Worm (Caenorhabditis elegans) whole organism, L2 larva: ENCODE measurements around the gene sec-24.2.
A peak's percentile ranks its signal among the peaks of the same experiment; 100 is the strongest.

Experiments used
- C34F6.9 ChIP-seq: fragments of 150-350 bp; optimal IDR thresholded peaks from 2 replicates; lab custom pipeline; 2014; ENCODE audit warnings: missing biosample characterization, missing genetic modification characterization
- F13H6.1 ChIP-seq: sonication (generic microtip); optimal IDR thresholded peaks from 2 replicates; lab custom pipeline; 2016; ENCODE audit warnings: missing genetic modification characterization, missing compliant biosample characterization
- R02D3.7 ChIP-seq: fragments of 150-350 bp; optimal IDR thresholded peaks from 2 replicates; lab custom pipeline; 2014; ENCODE audit warnings: missing biosample characterization, missing genetic modification characterization
- Y55F3AM.14 ChIP-seq: fragments of 200-800 bp; sonication (Bioruptor generic); optimal IDR thresholded peaks from 2 replicates; lab custom pipeline; 2018; ENCODE audit warnings: mild to moderate bottlenecking, missing genetic modification characterization, missing compliant biosample characterization
- ZK546.5 ChIP-seq: sonication (generic microtip); optimal IDR thresholded peaks from 2 replicates; lab custom pipeline; 2017; ENCODE audit warnings: missing biosample characterization, missing genetic modification characterization
- alr-1 ChIP-seq: fragments of 150-350 bp; optimal IDR thresholded peaks from 2 replicates; lab custom pipeline; 2014; ENCODE audit warnings: missing biosample characterization, missing genetic modification characterization
- aly-2 ChIP-seq: fragments of 150-350 bp; optimal IDR thresholded peaks from 2 replicates; lab custom pipeline; 2014; ENCODE audit warnings: missing biosample characterization, missing genetic modification characterization
- ama-1 ChIP-seq: fragments of 150-350 bp; optimal IDR thresholded peaks from 2 replicates; lab custom pipeline; 2018; ENCODE audit warnings: inconsistent platforms
- blmp-1 ChIP-seq: sonication (generic microtip); optimal IDR thresholded peaks from 2 replicates; lab custom pipeline; 2017; ENCODE audit warnings: missing genetic modification characterization, mild to moderate bottlenecking, missing compliant biosample characterization, antibody characterized with exemption, moderate library complexity; ENCODE audit not compliant: insufficient read depth
- ceh-16 ChIP-seq: fragments of 150-350 bp; optimal IDR thresholded peaks from 2 replicates; lab custom pipeline; 2014; ENCODE audit warnings: missing biosample characterization, missing genetic modification characterization
- ceh-82 ChIP-seq: fragments of 150-350 bp; optimal IDR thresholded peaks from 2 replicates; lab custom pipeline; 2014; ENCODE audit warnings: missing biosample characterization, missing genetic modification characterization
- crh-2 ChIP-seq: sonication (generic microtip); optimal IDR thresholded peaks from 2 replicates; lab custom pipeline; 2017; ENCODE audit warnings: missing biosample characterization, missing genetic modification characterization
- dmd-4 ChIP-seq: sonication (generic microtip); optimal IDR thresholded peaks from 2 replicates; lab custom pipeline; 2017; ENCODE audit warnings: missing biosample characterization, missing genetic modification characterization
- egl-27 ChIP-seq: sonication (generic microtip); optimal IDR thresholded peaks from 3 replicates; lab custom pipeline; 2017; ENCODE audit warnings: missing biosample characterization, missing genetic modification reagents, missing genetic modification characterization
- elt-1 ChIP-seq: fragments of 150-350 bp; optimal IDR thresholded peaks from 2 replicates; lab custom pipeline; 2014; ENCODE audit warnings: missing biosample characterization, missing genetic modification characterization
- elt-3 ChIP-seq: sonication (generic microtip); optimal IDR thresholded peaks from 2 replicates; lab custom pipeline; 2017; ENCODE audit warnings: missing biosample characterization, missing genetic modification characterization
- fos-1 ChIP-seq: fragments of 150-350 bp; optimal IDR thresholded peaks from 2 replicates; lab custom pipeline; 2014; ENCODE audit warnings: missing biosample characterization, missing genetic modification characterization
- gmeb-1 ChIP-seq: fragments of 150-350 bp; optimal IDR thresholded peaks from 2 replicates; lab custom pipeline; 2014; ENCODE audit warnings: missing biosample characterization, missing genetic modification characterization
- lin-11 ChIP-seq: fragments of 150-350 bp; sonication (generic microtip); optimal IDR thresholded peaks from 2 replicates; lab custom pipeline; 2014; ENCODE audit warnings: missing biosample characterization, missing genetic modification characterization, inconsistent platforms, mixed read lengths
- lin-13 ChIP-seq: fragments of 150-350 bp; optimal IDR thresholded peaks from 2 replicates; lab custom pipeline; 2014; ENCODE audit warnings: missing biosample characterization, missing genetic modification reagents, missing genetic modification characterization
- lin-39 ChIP-seq: fragments of 150-350 bp; optimal IDR thresholded peaks from 2 replicates; lab custom pipeline; 2014; ENCODE audit warnings: missing biosample characterization, missing genetic modification reagents, missing genetic modification characterization
- lsy-2 ChIP-seq, 2 experiments: fragments of 150-350 bp in 1 of 2; sonication (generic microtip) in 1 of 2; optimal IDR thresholded peaks; 2 replicates each; lab custom pipeline; 2014 to 2017; ENCODE audit warnings: missing biosample characterization in 2 of 2, missing genetic modification characterization in 2 of 2
- mab-5 ChIP-seq: fragments of 150-350 bp; optimal IDR thresholded peaks from 2 replicates; lab custom pipeline; 2014; ENCODE audit warnings: missing biosample characterization, missing genetic modification characterization
- mbf-1 ChIP-seq: sonication (generic microtip); optimal IDR thresholded peaks from 2 replicates; lab custom pipeline; 2017; ENCODE audit warnings: missing biosample characterization, missing genetic modification characterization
- mdl-1 ChIP-seq, 2 experiments: fragments of 150-350 bp in 1 of 2; sonication (generic microtip) in 1 of 2; optimal IDR thresholded peaks; 2 replicates each; lab custom pipeline; 2017; ENCODE audit warnings: missing biosample characterization in 2 of 2, missing genetic modification characterization in 2 of 2
- nhr-10 ChIP-seq: sonication (generic microtip); optimal IDR thresholded peaks from 2 replicates; lab custom pipeline; 2017; ENCODE audit warnings: missing biosample characterization, missing genetic modification characterization
- nhr-11 ChIP-seq: fragments of 150-350 bp; optimal IDR thresholded peaks from 2 replicates; lab custom pipeline; 2014; ENCODE audit warnings: missing biosample characterization, missing genetic modification characterization
- nhr-12 ChIP-seq: fragments of 150-350 bp; optimal IDR thresholded peaks from 2 replicates; lab custom pipeline; 2014; ENCODE audit warnings: missing biosample characterization, missing genetic modification characterization
- nhr-129 ChIP-seq: fragments of 150-350 bp; optimal IDR thresholded peaks from 2 replicates; lab custom pipeline; 2014; ENCODE audit warnings: missing biosample characterization, missing genetic modification characterization
- nhr-21 ChIP-seq: fragments of 150-350 bp; optimal IDR thresholded peaks from 2 replicates; lab custom pipeline; 2014; ENCODE audit warnings: missing biosample characterization, missing genetic modification characterization
- nhr-23 ChIP-seq: fragments of 150-350 bp; optimal IDR thresholded peaks from 2 replicates; lab custom pipeline; 2014; ENCODE audit warnings: missing biosample characterization, missing genetic modification reagents, missing genetic modification characterization
- nhr-237 ChIP-seq: fragments of 150-350 bp; optimal IDR thresholded peaks from 2 replicates; lab custom pipeline; 2014; ENCODE audit warnings: missing biosample characterization, missing genetic modification characterization
- nhr-25 ChIP-seq: fragments of 150-350 bp; sonication (generic microtip); optimal IDR thresholded peaks from 3 replicates; lab custom pipeline; 2014; ENCODE audit warnings: missing biosample characterization, missing genetic modification characterization
- nhr-6 ChIP-seq: fragments of 150-350 bp; optimal IDR thresholded peaks from 2 replicates; lab custom pipeline; 2014; ENCODE audit warnings: missing biosample characterization, missing genetic modification characterization
- nhr-77 ChIP-seq: fragments of 150-350 bp; optimal IDR thresholded peaks from 2 replicates; lab custom pipeline; 2014; ENCODE audit warnings: missing biosample characterization, missing genetic modification characterization
- peb-1 ChIP-seq: fragments of 150-350 bp; optimal IDR thresholded peaks from 2 replicates; lab custom pipeline; 2014; ENCODE audit warnings: missing biosample characterization, missing genetic modification characterization
- sem-4 ChIP-seq: fragments of 150-350 bp; optimal IDR thresholded peaks from 2 replicates; lab custom pipeline; 2014; ENCODE audit warnings: missing biosample characterization, missing genetic modification reagents, missing genetic modification characterization
- skn-1 ChIP-seq: sonication (generic microtip); optimal IDR thresholded peaks from 2 replicates; lab custom pipeline; 2017; ENCODE audit warnings: missing biosample characterization, missing genetic modification characterization
- sma-3 ChIP-seq: sonication (generic microtip); optimal IDR thresholded peaks from 2 replicates; lab custom pipeline; 2016; ENCODE audit warnings: missing genetic modification reagents, missing genetic modification characterization, missing compliant biosample characterization
- sma-9 ChIP-seq, 2 experiments: fragments of 150-350 bp in 1 of 2; sonication (generic microtip) in 1 of 2; optimal IDR thresholded peaks; 2 replicates each; lab custom pipeline; 2014 to 2016; ENCODE audit warnings: missing genetic modification characterization in 2 of 2, mild to moderate bottlenecking in 1 of 2, missing biosample characterization in 1 of 2, missing compliant biosample characterization in 1 of 2, missing genetic modification reagents in 1 of 2, moderate library complexity in 1 of 2
- snpc-4 ChIP-seq: fragments of 150-350 bp; optimal IDR thresholded peaks from 2 replicates; lab custom pipeline; 2014; ENCODE audit warnings: missing biosample characterization, missing genetic modification characterization
- unc-39 ChIP-seq: fragments of 150-350 bp; optimal IDR thresholded peaks from 2 replicates; lab custom pipeline; 2014; ENCODE audit warnings: missing biosample characterization, missing genetic modification characterization
- unc-55 ChIP-seq: fragments of 150-350 bp; sonication (generic microtip); optimal IDR thresholded peaks from 3 replicates; lab custom pipeline; 2014; ENCODE audit warnings: missing biosample characterization, missing genetic modification reagents, missing genetic modification characterization
- unc-62 ChIP-seq: fragments of 150-350 bp; optimal IDR thresholded peaks from 2 replicates; lab custom pipeline; 2014; ENCODE audit warnings: missing biosample characterization, missing genetic modification reagents, missing genetic modification characterization
- zag-1 ChIP-seq: fragments of 150-350 bp; optimal IDR thresholded peaks from 2 replicates; lab custom pipeline; 2014; ENCODE audit warnings: missing biosample characterization, missing genetic modification characterization
- ztf-1 ChIP-seq: fragments of 200-800 bp; sonication (Bioruptor generic); conservative IDR thresholded peaks from 2 replicates; pipeline ENCODE4 v1.3.6; 2022; ENCODE audit warnings: missing genetic modification characterization, missing compliant biosample characterization
- ztf-11 ChIP-seq: sonication (generic microtip); optimal IDR thresholded peaks from 2 replicates; lab custom pipeline; 2017; ENCODE audit warnings: missing biosample characterization, missing genetic modification characterization
- ztf-4 ChIP-seq: fragments of 150-350 bp; optimal IDR thresholded peaks from 2 replicates; lab custom pipeline; 2014; ENCODE audit warnings: missing biosample characterization, missing genetic modification characterization

Gene sec-24.2

DNA sequence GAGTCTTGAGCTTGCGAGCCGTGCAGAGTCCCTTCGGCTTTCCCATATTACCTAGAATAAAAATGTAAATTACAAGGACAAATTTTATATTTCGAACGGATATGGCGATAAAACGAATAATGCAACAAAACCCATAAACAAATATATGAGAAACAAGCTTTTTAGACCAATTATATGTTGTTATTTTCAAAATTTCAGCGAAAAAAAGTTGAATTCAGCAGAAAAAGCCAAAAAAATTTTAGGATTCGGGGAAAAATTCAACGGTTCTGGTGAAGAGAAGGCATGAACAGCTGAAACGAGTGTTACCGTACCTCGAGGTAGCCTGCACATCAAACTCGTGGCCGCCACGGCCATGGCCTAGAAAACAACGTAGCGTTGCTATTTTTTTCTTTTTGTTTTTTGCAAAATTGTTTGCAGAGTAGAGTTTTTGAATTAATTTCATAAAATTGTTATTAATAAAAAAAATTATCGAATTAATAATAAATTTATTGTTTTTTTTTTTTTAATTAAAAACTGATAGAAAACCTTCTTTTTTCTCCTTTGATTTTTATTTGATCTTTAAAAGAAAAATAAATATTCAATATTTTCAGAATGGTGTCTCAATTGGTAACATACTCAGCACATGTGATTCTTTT lies 30.5 kb upstream of the sec-24.2 start, which contains the start of the genes rps-23 and dpm-3:
rps-23 (minus strand) TSS at position 51 of the 635 bp plus-strand sequence.
dpm-3 (plus strand) TSS at position 585 of the 635 bp plus-strand sequence.
- TF ChIP-seq nhr-129 (tag; lab: Kevin White, UChicago) (peak; percentile 99), peb-1 (no peak), F13H6.1 (tag; lab: Kevin White, UChicago) (peak; percentile 89), C34F6.9 (peak; percentile 96), lin-11 (tag; lab: Kevin White, UChicago) (peak; percentile 97), mbf-1 (tag; lab: Kevin White, UChicago) (no peak), nhr-12 (no peak), snpc-4 (tag; lab: Kevin White, UChicago) (peak; percentile 79), mab-5 (tag; lab: Kevin White, UChicago) (peak; percentile 80), unc-55 (GFP tag; lab: Kevin White, UChicago) (peak; percentile 98), ceh-82 (tag; lab: Kevin White, UChicago) (peak; percentile 90), lin-13 (GFP tag; lab: Kevin White, UChicago) (peak; percentile 96), mdl-1 (tag; optimal IDR thresholded peaks at IDR 0.05; lab: Kevin White, UChicago) (peak; percentile 33 to 49), nhr-6 (tag; lab: Kevin White, UChicago) (peak; percentile 76), elt-1 (tag; lab: Kevin White, UChicago) (no peak), skn-1 (tag; lab: Kevin White, UChicago) (peak; percentile 75), lsy-2 (tag; optimal IDR thresholded peaks at IDR 0.05; lab: Kevin White, UChicago) (peak; percentile 99 to 100), ZK546.5 (tag; lab: Kevin White, UChicago) (peak; percentile 98), aly-2 (tag; lab: Kevin White, UChicago) (no peak), elt-3 (no peak), ztf-4 (tag; lab: Kevin White, UChicago) (peak; percentile 86), crh-2 (tag; lab: Kevin White, UChicago) (peak; percentile 96), sem-4 (tag; lab: Kevin White, UChicago) (peak; percentile 88), ztf-11 (tag; lab: Kevin White, UChicago) (no peak), unc-39 (tag; lab: Kevin White, UChicago) (no peak), alr-1 (tag; lab: Kevin White, UChicago) (no peak), blmp-1 (tag; lab: Kevin White, UChicago) (peak; percentile 75), nhr-77 (tag; lab: Kevin White, UChicago) (peak; percentile 50), sma-9 (GFP tag; optimal IDR thresholded peaks at IDR 0.05; lab: Kevin White, UChicago) (peak; percentile 93), sma-9 (tag; optimal IDR thresholded peaks at IDR 0.05; lab: Kevin White, UChicago) (no peak), fos-1 (tag; lab: Kevin White, UChicago) (peak; percentile 81), nhr-11 (peak; percentile 11), nhr-23 (no peak), gmeb-1 (tag; lab: Kevin White, UChicago) (peak; percentile 92), ceh-16 (tag; lab: Kevin White, UChicago) (peak; percentile 8), nhr-10 (tag; lab: Kevin White, UChicago) (no peak), Y55F3AM.14 (GFP tag; lab: Kevin White, UChicago) (peak; percentile 73), nhr-237 (tag; lab: Kevin White, UChicago) (peak; percentile 62), unc-62 (GFP tag; lab: Kevin White, UChicago) (no peak), R02D3.7 (tag; lab: Kevin White, UChicago) (peak; percentile 51), nhr-25 (tag; lab: Kevin White, UChicago) (peak; percentile 93), nhr-21 (peak; percentile 88), zag-1 (tag; lab: Kevin White, UChicago) (peak; percentile 61), sma-3 (GFP tag; lab: Kevin White, UChicago) (peak; percentile 95), ama-1 (lab: Kevin White, UChicago) (peak; percentile 25), ztf-1 (no peak), egl-27 (tag; lab: Kevin White, UChicago) (peak; percentile 73), dmd-4 (tag; lab: Kevin White, UChicago) (no peak), lin-39 (tag; lab: Kevin White, UChicago) (no peak)
